Worm (Caenorhabditis elegans) whole organism, L4 larva: Measurements from ENCODE around the gene R12B2.3.

Experiments
- fos-1 ChIP-seq: fragments of 150-350 bp; optimal IDR thresholded peaks from 2 replicates; lab custom pipeline; 2014; ENCODE audit warnings: missing biosample characterization, missing genetic modification characterization
- mdl-1 ChIP-seq, 2 experiments: fragments of 150-350 bp in 1 of 2; sonication (generic microtip) in 1 of 2; optimal IDR thresholded peaks; 2 replicates each; lab custom pipeline; 2014 to 2017; ENCODE audit warnings: missing biosample characterization in 2 of 2, missing genetic modification characterization in 2 of 2
- mxl-2 ChIP-seq: fragments of 200-800 bp; sonication (Bioruptor generic); conservative IDR thresholded peaks from 2 replicates; pipeline ENCODE4 v1.3.6; 2022; ENCODE audit warnings: missing genetic modification reagents, missing genetic modification characterization, missing compliant biosample characterization
- mxl-3 ChIP-seq: fragments of 200-800 bp; sonication (Bioruptor generic); optimal IDR thresholded peaks from 2 replicates; lab custom pipeline; 2018; ENCODE audit warnings: mild to moderate bottlenecking, missing genetic modification characterization, missing compliant biosample characterization
- nhr-11 ChIP-seq: fragments of 150-350 bp; optimal IDR thresholded peaks from 2 replicates; lab custom pipeline; 2014; ENCODE audit warnings: missing biosample characterization, missing genetic modification characterization
- nhr-41 ChIP-seq: fragments of 200-800 bp; sonication (Bioruptor generic); IDR thresholded peaks from 2 replicates; pipeline ENCODE4 v1.3.6; 2022; ENCODE audit warnings: missing genetic modification reagents, missing genetic modification characterization, missing compliant biosample characterization
- nhr-77 ChIP-seq: fragments of 150-350 bp; optimal IDR thresholded peaks from 2 replicates; lab custom pipeline; 2014; ENCODE audit warnings: missing biosample characterization, missing genetic modification characterization
- set-16 ChIP-seq: fragments of 200-800 bp; sonication (Bioruptor generic); IDR thresholded peaks from 2 replicates; pipeline ENCODE4 v1.3.6; 2022; ENCODE audit warnings: missing genetic modification reagents, missing genetic modification characterization, missing compliant biosample characterization
- unc-130 ChIP-seq: sonication (generic microtip); optimal IDR thresholded peaks from 2 replicates; lab custom pipeline; 2016; ENCODE audit warnings: missing genetic modification reagents, missing genetic modification characterization, missing compliant biosample characterization
- unc-62 ChIP-seq, 3 experiments: fragments of 150-350 bp in 1 of 3; sonication (generic microtip); optimal IDR thresholded peaks in 2 of 3; peaks in 1 of 3; 1 replicate in 1 of 3; 2 replicates in 2 of 3; lab custom pipeline; 2014 to 2017; ENCODE audit warnings: missing biosample characterization in 3 of 3, missing genetic modification characterization in 3 of 3, missing genetic modification reagents in 3 of 3, missing genotype in 1 of 3
- ztf-11 ChIP-seq: fragments of 150-350 bp; optimal IDR thresholded peaks from 2 replicates; lab custom pipeline; 2014; ENCODE audit warnings: missing biosample characterization, missing genetic modification characterization

- TF ChIP-seq nhr-11 (no peak), unc-62 (GFP tag; optimal IDR thresholded peaks at IDR 0.05 in 1 of 2; lab: Kevin White, UChicago) (no peak), unc-62 (tag; optimal IDR thresholded peaks at IDR 0.05; lab: Kevin White, UChicago) (no peak), nhr-77 (tag; lab: Kevin White, UChicago) (no peak), unc-130 (GFP tag; lab: Kevin White, UChicago) (no peak), ztf-11 (tag; lab: Kevin White, UChicago) (no peak), mxl-2 (GFP tag; lab: Robert Waterston, UW) (no peak), mxl-3 (GFP tag; lab: Kevin White, UChicago) (no peak), nhr-41 (GFP tag; lab: Robert Waterston, UW) (no peak), fos-1 (tag; lab: Kevin White, UChicago) (no peak), set-16 (GFP tag; lab: Robert Waterston, UW) (no peak), mdl-1 (tag; optimal IDR thresholded peaks at IDR 0.05; lab: Kevin White, UChicago) (no peak)
These were observed 6.6 kb upstream of the R12B2.3 start, which contains the start of gene ceh-10 for ce11 chrIII:5798747-5799146.
